Worm (Caenorhabditis elegans): ENCODE measurements around the gene C06E1.11.

DNA sequence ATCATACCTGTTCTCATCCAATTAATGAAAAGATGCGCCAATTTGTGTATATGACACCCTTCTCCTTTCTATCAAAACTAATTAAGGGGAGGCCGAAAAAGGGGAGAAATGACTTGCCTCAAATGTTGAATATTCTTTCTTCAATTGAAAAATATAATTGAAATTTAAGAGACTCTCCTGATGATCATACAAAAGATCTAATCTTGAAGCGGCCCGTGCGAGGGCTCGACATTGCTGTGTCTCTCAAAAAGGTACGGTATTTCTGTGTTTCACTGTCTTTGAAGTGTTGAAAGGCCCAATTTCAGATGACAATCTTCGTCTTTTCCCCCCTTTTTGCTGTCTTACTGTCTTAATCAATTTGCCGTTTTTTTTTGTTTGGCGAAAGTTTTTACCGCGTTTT is 4.5 kb upstream of the C06E1.11 start:
- TF ChIP-seq efl-1 (GFP tag; optimal IDR thresholded peaks at IDR 0.05) (no peak), die-1 (tag; optimal IDR thresholded peaks at IDR 0.05) (no peak), C06A6.2 (GFP tag; conservative IDR thresholded peaks at IDR 0.05) (no peak), let-607 (tag; optimal IDR thresholded peaks at IDR 0.05) (no peak)
